Fruit fly (Drosophila melanogaster) whole organism, embryonic: ENCODE results near the gene SelT.

ENCODE experiments used
- Awh ChIP-seq: fragments of 200-800 bp; sonication (Bioruptor generic); IDR thresholded peaks from 2 replicates; pipeline ENCODE4, ENCODE4 v1.3.6; 2022; ENCODE audit warnings: missing biosample characterization, missing genetic modification characterization
- B-H2 ChIP-seq: fragments of 200-800 bp; sonication (Bioruptor generic); optimal IDR thresholded peaks from 2 replicates; lab custom pipeline; 2018; ENCODE audit warnings: missing biosample characterization, mild to moderate bottlenecking, missing genetic modification characterization
- CG10267 ChIP-seq: fragments of 200-800 bp; sonication (Bioruptor generic); optimal IDR thresholded peaks from 2 replicates; lab custom pipeline; 2018; ENCODE audit warnings: missing biosample characterization, mild to moderate bottlenecking, missing genetic modification characterization, moderate library complexity
- CG11085 ChIP-seq: fragments of 200-800 bp; sonication (Bioruptor generic); IDR thresholded peaks from 2 replicates; pipeline ENCODE4 v1.3.6; 2022; ENCODE audit warnings: missing biosample characterization, missing genetic modification characterization
- CG12104 ChIP-seq: fragments of 200-800 bp; sonication (Bioruptor generic); optimal IDR thresholded peaks from 3 replicates; lab custom pipeline; 2016; ENCODE audit warnings: missing biosample characterization, missing genetic modification characterization
- CG16863 ChIP-seq: fragments of 200-800 bp; sonication (Bioruptor generic); optimal IDR thresholded peaks from 3 replicates; lab custom pipeline; 2016; ENCODE audit warnings: missing biosample characterization, missing genetic modification characterization
- CG2202 ChIP-seq: fragments of 200-800 bp; sonication (Bioruptor generic); optimal IDR thresholded peaks from 2 replicates; lab custom pipeline; 2018; ENCODE audit warnings: missing biosample characterization, mild to moderate bottlenecking, missing genetic modification characterization
- CG30020 ChIP-seq: fragments of 200-800 bp; optimal IDR thresholded peaks from 2 replicates; lab custom pipeline; 2019; ENCODE audit warnings: missing biosample characterization, mild to moderate bottlenecking, missing genetic modification characterization, moderate library complexity
- CG32772 ChIP-seq: fragments of 200-800 bp; sonication (Bioruptor generic); IDR thresholded peaks from 2 replicates; pipeline ENCODE4 v1.3.6; 2022; ENCODE audit warnings: missing biosample characterization, missing genetic modification characterization
- CG4820 ChIP-seq: fragments of 200-800 bp; sonication (Bioruptor generic); optimal IDR thresholded peaks from 3 replicates; lab custom pipeline; 2016; ENCODE audit warnings: missing biosample characterization, missing genetic modification characterization
- CG6654 ChIP-seq: fragments of 200-800 bp; sonication (Bioruptor generic); optimal IDR thresholded peaks from 2 replicates; lab custom pipeline; 2017; ENCODE audit warnings: missing biosample characterization, mild to moderate bottlenecking, missing genetic modification characterization
- CG7357 ChIP-seq: fragments of 200-800 bp; sonication (Bioruptor generic); IDR thresholded peaks from 3 replicates; pipeline ENCODE4 v1.3.6; 2022; ENCODE audit warnings: missing biosample characterization, missing genetic modification characterization
- CG7928 ChIP-seq: fragments of 200-800 bp; sonication (Bioruptor generic); optimal IDR thresholded peaks from 2 replicates; lab custom pipeline; 2017; ENCODE audit warnings: missing biosample characterization, mild to moderate bottlenecking, missing genetic modification characterization
- CG9932 ChIP-seq: fragments of 200-800 bp; sonication (Bioruptor generic); IDR thresholded peaks from 2 replicates; pipeline ENCODE4 v1.3.6; 2022; ENCODE audit warnings: missing biosample characterization, missing genetic modification characterization
- CHES-1-like ChIP-seq: fragments of 200-800 bp; sonication (Bioruptor generic); optimal IDR thresholded peaks from 2 replicates; lab custom pipeline; 2016; ENCODE audit warnings: missing biosample characterization, missing genetic modification characterization
- CoRest ChIP-seq: fragments of 200-800 bp; sonication (Bioruptor generic); optimal IDR thresholded peaks from 3 replicates; lab custom pipeline; 2018; ENCODE audit warnings: missing biosample characterization, mild to moderate bottlenecking, missing genetic modification characterization, moderate library complexity
- Doc2 ChIP-seq: fragments of 200-800 bp; sonication (Bioruptor generic); IDR thresholded peaks from 2 replicates; pipeline ENCODE4 v1.3.6; 2022; ENCODE audit warnings: missing biosample characterization, missing genetic modification characterization
- Fer1 ChIP-seq: fragments of 200-800 bp; sonication (Bioruptor generic); optimal IDR thresholded peaks from 2 replicates; lab custom pipeline; 2017; ENCODE audit warnings: missing biosample characterization, mild to moderate bottlenecking, missing genetic modification characterization
- H2.0 ChIP-seq: fragments of 200-800 bp; sonication (Bioruptor generic); IDR thresholded peaks from 2 replicates; pipeline ENCODE4 v1.3.6; 2022; ENCODE audit warnings: missing biosample characterization, missing genetic modification characterization
- HLHmδ ChIP-seq: fragments of 200-800 bp; sonication (Bioruptor generic); optimal IDR thresholded peaks from 2 replicates; lab custom pipeline; 2018; ENCODE audit warnings: missing biosample characterization, mild to moderate bottlenecking, missing genetic modification characterization, moderate library complexity
- MESR4 ChIP-seq: fragments of 200-800 bp; sonication (Bioruptor generic); optimal IDR thresholded peaks from 2 replicates; lab custom pipeline; 2018; ENCODE audit warnings: missing biosample characterization, mild to moderate bottlenecking, missing genetic modification characterization, moderate library complexity
- Mad ChIP-seq: fragments of 200-800 bp; sonication (Bioruptor generic); optimal IDR thresholded peaks from 2 replicates; lab custom pipeline; 2016; ENCODE audit warnings: missing biosample characterization, missing genetic modification characterization
- Ravus ChIP-seq: fragments of 200-800 bp; sonication (Bioruptor generic); IDR thresholded peaks from 2 replicates; pipeline ENCODE4 v1.3.6; 2022; ENCODE audit warnings: missing biosample characterization, missing genetic modification characterization
- Sin3A ChIP-seq: fragments of >200 bp; optimal IDR thresholded peaks from 2 replicates; lab custom pipeline; 2018
- Ssrp ChIP-seq: fragments of 200-800 bp; sonication (Bioruptor generic); optimal IDR thresholded peaks from 2 replicates; lab custom pipeline; 2018; ENCODE audit warnings: missing biosample characterization, mild to moderate bottlenecking, missing genetic modification characterization, moderate library complexity
- Trl ChIP-seq, 3 experiments: fragments of >200 bp in 2 of 3; fragments of 200-800 bp in 1 of 3; sonication (Bioruptor generic) in 1 of 3; optimal IDR thresholded peaks; 2 replicates in 1 of 3; 3 replicates in 2 of 3; lab custom pipeline; 2016 to 2017; ENCODE audit warnings: missing biosample characterization in 1 of 3, missing genetic modification characterization in 1 of 3
- ab ChIP-seq: fragments of 200-800 bp; sonication (Bioruptor generic); optimal IDR thresholded peaks from 2 replicates; lab custom pipeline; 2016; ENCODE audit warnings: missing biosample characterization, missing genetic modification characterization
- amos ChIP-seq: fragments of 200-800 bp; sonication (Bioruptor generic); IDR thresholded peaks from 2 replicates; pipeline ENCODE4 v1.3.6; 2022; ENCODE audit warnings: missing biosample characterization, missing genetic modification characterization; ENCODE audit not compliant: partially characterized antibody
- ase ChIP-seq: fragments of 200-800 bp; sonication (Bioruptor generic); IDR thresholded peaks from 3 replicates; pipeline ENCODE4 v1.3.6; 2022; ENCODE audit warnings: missing biosample characterization, missing genetic modification characterization
- ash1 ChIP-seq: fragments of 200-800 bp; sonication (Bioruptor generic); optimal IDR thresholded peaks from 2 replicates; lab custom pipeline; 2018; ENCODE audit warnings: missing biosample characterization, mild to moderate bottlenecking, missing genetic modification characterization
- da ChIP-seq: fragments of 200-800 bp; sonication (Bioruptor generic); optimal IDR thresholded peaks from 2 replicates; lab custom pipeline; 2016; ENCODE audit warnings: missing biosample characterization, missing genetic modification characterization
- dmrt99B ChIP-seq: fragments of 200-800 bp; sonication (Bioruptor generic); optimal IDR thresholded peaks from 2 replicates; lab custom pipeline; 2018; ENCODE audit warnings: missing biosample characterization, mild to moderate bottlenecking, missing genetic modification characterization, moderate library complexity
- en ChIP-seq: fragments of 200-800 bp; sonication (Bioruptor generic); optimal IDR thresholded peaks from 2 replicates; lab custom pipeline; 2016; ENCODE audit warnings: missing biosample characterization, missing genetic modification characterization
- fru ChIP-seq: fragments of >200 bp; optimal IDR thresholded peaks from 2 replicates; lab custom pipeline; 2017
- gcm ChIP-seq: fragments of 200-800 bp; sonication (Bioruptor generic); optimal IDR thresholded peaks from 2 replicates; lab custom pipeline; 2019; ENCODE audit warnings: missing biosample characterization, mild to moderate bottlenecking, missing genetic modification characterization, moderate library complexity
- kni ChIP-seq: fragments of 200-800 bp; sonication (Bioruptor generic); optimal IDR thresholded peaks from 3 replicates; lab custom pipeline; 2017; ENCODE audit warnings: mild to moderate bottlenecking, missing biosample characterization, missing genetic modification reagents, missing genetic modification characterization
- stwl ChIP-seq: fragments of 200-800 bp; sonication (Bioruptor generic); optimal IDR thresholded peaks from 3 replicates; lab custom pipeline; 2018; ENCODE audit warnings: missing biosample characterization, mild to moderate bottlenecking, missing genetic modification characterization, moderate library complexity
- sug ChIP-seq: fragments of 200-800 bp; optimal IDR thresholded peaks from 2 replicates; lab custom pipeline; 2019; ENCODE audit warnings: missing biosample characterization, mild to moderate bottlenecking, missing genetic modification characterization, moderate library complexity
- tio ChIP-seq: fragments of 200-800 bp; sonication (Bioruptor generic); optimal IDR thresholded peaks from 2 replicates; lab custom pipeline; 2017; ENCODE audit warnings: missing biosample characterization, missing genetic modification characterization, inconsistent platforms
- usp ChIP-seq: fragments of >200 bp; optimal IDR thresholded peaks from 2 replicates; lab custom pipeline; 2017; ENCODE audit warnings: missing biosample characterization, missing genetic modification characterization

The SelT gene

DNA sequence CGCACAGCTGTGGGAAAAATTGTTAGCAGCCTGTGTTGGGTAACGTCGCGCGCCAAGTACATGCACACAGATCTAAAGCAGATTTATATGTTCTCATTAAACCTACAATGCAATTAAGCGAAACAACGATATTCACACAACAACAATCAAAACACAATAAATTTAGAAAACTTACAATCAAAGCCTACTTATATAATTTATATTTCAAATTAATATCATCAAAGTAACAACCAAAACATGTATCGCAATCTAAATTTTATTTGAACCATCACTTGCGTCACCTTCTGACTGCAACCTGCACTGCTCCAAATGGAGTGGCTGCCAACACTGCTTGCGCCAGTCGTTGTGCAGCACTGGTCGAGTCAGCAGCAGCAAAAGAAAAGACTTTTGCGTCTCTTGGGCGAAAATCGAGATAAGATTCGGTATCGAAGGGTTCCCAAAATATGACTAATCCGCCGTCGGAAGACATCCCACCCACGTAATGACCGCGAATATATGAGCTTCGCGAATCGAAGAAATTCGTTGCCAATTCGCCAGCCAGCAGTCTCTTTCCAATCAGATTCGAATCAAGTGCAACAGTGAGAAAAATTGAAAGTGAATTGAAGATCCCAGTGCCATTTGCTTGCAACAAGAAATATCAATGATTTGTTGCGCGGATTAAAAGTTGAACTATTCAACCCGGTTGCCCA is 29.3 kb upstream of the SelT start, which contains the start of the genes CG8892 and CG34126 (continued):
- TF ChIP-seq CG11085 (GFP tag; lab: Robert Waterston, UW) = peak; percentile 94
- peak; percentile 97 for TF ChIP-seq Ssrp
- TF ChIP-seq Fer1 (GFP tag; lab: Kevin White, UChicago) = peak; percentile 97
- TF ChIP-seq Awh = peak; percentile 81
- TF ChIP-seq Trl (optimal IDR thresholded peaks at IDR 0.05; lab: Kevin White, UChicago) = peak in 1 of 2 experiments; percentile 5
- TF ChIP-seq Trl (GFP tag; optimal IDR thresholded peaks at IDR 0.05; lab: Kevin White, UChicago) = peak; percentile 98
- no peak for TF ChIP-seq HLHmδ (GFP tag; lab: Kevin White, UChicago)
- peak; percentile 86 for TF ChIP-seq ash1 (GFP tag; lab: Kevin White, UChicago)
- TF ChIP-seq CG32772 (GFP tag; lab: Robert Waterston, UW) = peak; percentile 96
- peak; percentile 92 for TF ChIP-seq CG7357
- TF ChIP-seq CG7928 (GFP tag; lab: Kevin White, UChicago) = peak; percentile 77
- peak; percentile 91 for TF ChIP-seq CG2202 (tag; lab: Kevin White, UChicago)
- peak; percentile 98 for TF ChIP-seq tio (GFP tag; lab: Kevin White, UChicago)
- TF ChIP-seq gcm (GFP tag; lab: Kevin White, UChicago) = peak; percentile 94
- no peak for TF ChIP-seq usp (GFP tag; lab: Kevin White, UChicago)
- peak; percentile 96 for TF ChIP-seq CHES-1-like (GFP tag; lab: Kevin White, UChicago)
- TF ChIP-seq Doc2 (GFP tag; lab: Robert Waterston, UW) = peak; percentile 93
- peak; percentile 100 for TF ChIP-seq CG10267
- TF ChIP-seq CG16863 (GFP tag; lab: Kevin White, UChicago) = peak; percentile 95
- TF ChIP-seq Ravus (GFP tag; lab: Robert Waterston, UW) = peak; percentile 84
- TF ChIP-seq ase (GFP tag; lab: Robert Waterston, UW) = peak; percentile 92
- peak; percentile 86 for TF ChIP-seq CG6654 (GFP tag; lab: Kevin White, UChicago)
- TF ChIP-seq ab (GFP tag; lab: Kevin White, UChicago) = peak; percentile 96
- peak; percentile 89 for TF ChIP-seq stwl (tag; lab: Kevin White, UChicago)
- peak; percentile 95 for TF ChIP-seq dmrt99B (tag; lab: Kevin White, UChicago)
- peak; percentile 99 for TF ChIP-seq CG9932 (GFP tag; lab: Robert Waterston, UW)
- TF ChIP-seq CG4820 (GFP tag; lab: Kevin White, UChicago) = peak; percentile 98
- peak; percentile 90 for TF ChIP-seq da (GFP tag; lab: Kevin White, UChicago)
- TF ChIP-seq kni = peak; percentile 98
- TF ChIP-seq CG30020 (tag; lab: Kevin White, UChicago) = peak; percentile 89
- peak; percentile 97 for TF ChIP-seq Mad
- TF ChIP-seq Sin3A = peak; percentile 99
- TF ChIP-seq B-H2 (GFP tag; lab: Kevin White, UChicago) = peak; percentile 96
- TF ChIP-seq sug (tag; lab: Kevin White, UChicago) = peak; percentile 97
- peak; percentile 99 for TF ChIP-seq CoRest (tag; lab: Kevin White, UChicago)
- peak; percentile 66 for TF ChIP-seq MESR4
- TF ChIP-seq CG12104 = peak; percentile 96
- peak; percentile 92 for TF ChIP-seq H2.0
- peak; percentile 91 for TF ChIP-seq en (GFP tag; lab: Kevin White, UChicago)
- no peak for TF ChIP-seq fru (lab: Kevin White, UChicago)
- TF ChIP-seq amos (GFP tag; lab: Robert Waterston, UW) = peak; percentile 48; the same call in 1 of the 2 replicates
